Worm (Caenorhabditis elegans) whole organism, L2 larva: ENCODE results near the gene C10A4.4.

ENCODE experiments used
- C34F6.9 ChIP-seq: fragments of 150-350 bp; optimal IDR thresholded peaks from 2 replicates; lab custom pipeline; 2014; ENCODE audit warnings: missing biosample characterization, missing genetic modification characterization
- R02D3.7 ChIP-seq: fragments of 150-350 bp; optimal IDR thresholded peaks from 2 replicates; lab custom pipeline; 2014; ENCODE audit warnings: missing biosample characterization, missing genetic modification characterization
- ZK546.5 ChIP-seq: sonication (generic microtip); optimal IDR thresholded peaks from 2 replicates; lab custom pipeline; 2017; ENCODE audit warnings: missing biosample characterization, missing genetic modification characterization
- aly-2 ChIP-seq: fragments of 150-350 bp; optimal IDR thresholded peaks from 2 replicates; lab custom pipeline; 2014; ENCODE audit warnings: missing biosample characterization, missing genetic modification characterization
- ama-1 ChIP-seq: fragments of 150-350 bp; optimal IDR thresholded peaks from 2 replicates; lab custom pipeline; 2018; ENCODE audit warnings: inconsistent platforms
- blmp-1 ChIP-seq: sonication (generic microtip); optimal IDR thresholded peaks from 2 replicates; lab custom pipeline; 2017; ENCODE audit warnings: missing genetic modification characterization, mild to moderate bottlenecking, missing compliant biosample characterization, antibody characterized with exemption, moderate library complexity; ENCODE audit not compliant: insufficient read depth
- ceh-16 ChIP-seq: fragments of 150-350 bp; optimal IDR thresholded peaks from 2 replicates; lab custom pipeline; 2014; ENCODE audit warnings: missing biosample characterization, missing genetic modification characterization
- ceh-82 ChIP-seq: fragments of 150-350 bp; optimal IDR thresholded peaks from 2 replicates; lab custom pipeline; 2014; ENCODE audit warnings: missing biosample characterization, missing genetic modification characterization
- crh-2 ChIP-seq: sonication (generic microtip); optimal IDR thresholded peaks from 2 replicates; lab custom pipeline; 2017; ENCODE audit warnings: missing biosample characterization, missing genetic modification characterization
- egl-27 ChIP-seq: sonication (generic microtip); optimal IDR thresholded peaks from 3 replicates; lab custom pipeline; 2017; ENCODE audit warnings: missing biosample characterization, missing genetic modification reagents, missing genetic modification characterization
- elt-1 ChIP-seq: fragments of 150-350 bp; optimal IDR thresholded peaks from 2 replicates; lab custom pipeline; 2014; ENCODE audit warnings: missing biosample characterization, missing genetic modification characterization
- fos-1 ChIP-seq: fragments of 150-350 bp; optimal IDR thresholded peaks from 2 replicates; lab custom pipeline; 2014; ENCODE audit warnings: missing biosample characterization, missing genetic modification characterization
- gmeb-1 ChIP-seq: fragments of 150-350 bp; optimal IDR thresholded peaks from 2 replicates; lab custom pipeline; 2014; ENCODE audit warnings: missing biosample characterization, missing genetic modification characterization
- lin-13 ChIP-seq: fragments of 150-350 bp; optimal IDR thresholded peaks from 2 replicates; lab custom pipeline; 2014; ENCODE audit warnings: missing biosample characterization, missing genetic modification reagents, missing genetic modification characterization
- lsy-2 ChIP-seq, 2 experiments: fragments of 150-350 bp in 1 of 2; sonication (generic microtip) in 1 of 2; optimal IDR thresholded peaks; 2 replicates each; lab custom pipeline; 2014 to 2017; ENCODE audit warnings: missing biosample characterization in 2 of 2, missing genetic modification characterization in 2 of 2
- mab-5 ChIP-seq: fragments of 150-350 bp; optimal IDR thresholded peaks from 2 replicates; lab custom pipeline; 2014; ENCODE audit warnings: missing biosample characterization, missing genetic modification characterization
- mbf-1 ChIP-seq: sonication (generic microtip); optimal IDR thresholded peaks from 2 replicates; lab custom pipeline; 2017; ENCODE audit warnings: missing biosample characterization, missing genetic modification characterization
- nhr-10 ChIP-seq: sonication (generic microtip); optimal IDR thresholded peaks from 2 replicates; lab custom pipeline; 2017; ENCODE audit warnings: missing biosample characterization, missing genetic modification characterization
- nhr-11 ChIP-seq: fragments of 150-350 bp; optimal IDR thresholded peaks from 2 replicates; lab custom pipeline; 2014; ENCODE audit warnings: missing biosample characterization, missing genetic modification characterization
- nhr-12 ChIP-seq: fragments of 150-350 bp; optimal IDR thresholded peaks from 2 replicates; lab custom pipeline; 2014; ENCODE audit warnings: missing biosample characterization, missing genetic modification characterization
- nhr-129 ChIP-seq: fragments of 150-350 bp; optimal IDR thresholded peaks from 2 replicates; lab custom pipeline; 2014; ENCODE audit warnings: missing biosample characterization, missing genetic modification characterization
- nhr-21 ChIP-seq: fragments of 150-350 bp; optimal IDR thresholded peaks from 2 replicates; lab custom pipeline; 2014; ENCODE audit warnings: missing biosample characterization, missing genetic modification characterization
- nhr-23 ChIP-seq: fragments of 150-350 bp; optimal IDR thresholded peaks from 2 replicates; lab custom pipeline; 2014; ENCODE audit warnings: missing biosample characterization, missing genetic modification reagents, missing genetic modification characterization
- nhr-237 ChIP-seq: fragments of 150-350 bp; optimal IDR thresholded peaks from 2 replicates; lab custom pipeline; 2014; ENCODE audit warnings: missing biosample characterization, missing genetic modification characterization
- nhr-25 ChIP-seq: fragments of 150-350 bp; sonication (generic microtip); optimal IDR thresholded peaks from 3 replicates; lab custom pipeline; 2014; ENCODE audit warnings: missing biosample characterization, missing genetic modification characterization
- nhr-77 ChIP-seq: fragments of 150-350 bp; optimal IDR thresholded peaks from 2 replicates; lab custom pipeline; 2014; ENCODE audit warnings: missing biosample characterization, missing genetic modification characterization
- peb-1 ChIP-seq: fragments of 150-350 bp; optimal IDR thresholded peaks from 2 replicates; lab custom pipeline; 2014; ENCODE audit warnings: missing biosample characterization, missing genetic modification characterization
- sem-4 ChIP-seq: fragments of 150-350 bp; optimal IDR thresholded peaks from 2 replicates; lab custom pipeline; 2014; ENCODE audit warnings: missing biosample characterization, missing genetic modification reagents, missing genetic modification characterization
- sma-3 ChIP-seq: sonication (generic microtip); optimal IDR thresholded peaks from 2 replicates; lab custom pipeline; 2016; ENCODE audit warnings: missing genetic modification reagents, missing genetic modification characterization, missing compliant biosample characterization
- sma-9 ChIP-seq, 2 experiments: fragments of 150-350 bp in 1 of 2; sonication (generic microtip) in 1 of 2; optimal IDR thresholded peaks; 2 replicates each; lab custom pipeline; 2014 to 2016; ENCODE audit warnings: missing genetic modification characterization in 2 of 2, mild to moderate bottlenecking in 1 of 2, missing biosample characterization in 1 of 2, missing compliant biosample characterization in 1 of 2, missing genetic modification reagents in 1 of 2, moderate library complexity in 1 of 2
- snpc-4 ChIP-seq: fragments of 150-350 bp; optimal IDR thresholded peaks from 2 replicates; lab custom pipeline; 2014; ENCODE audit warnings: missing biosample characterization, missing genetic modification characterization
- unc-39 ChIP-seq: fragments of 150-350 bp; optimal IDR thresholded peaks from 2 replicates; lab custom pipeline; 2014; ENCODE audit warnings: missing biosample characterization, missing genetic modification characterization
- unc-55 ChIP-seq: fragments of 150-350 bp; sonication (generic microtip); optimal IDR thresholded peaks from 3 replicates; lab custom pipeline; 2014; ENCODE audit warnings: missing biosample characterization, missing genetic modification reagents, missing genetic modification characterization
- unc-62 ChIP-seq: fragments of 150-350 bp; optimal IDR thresholded peaks from 2 replicates; lab custom pipeline; 2014; ENCODE audit warnings: missing biosample characterization, missing genetic modification reagents, missing genetic modification characterization
- zag-1 ChIP-seq: fragments of 150-350 bp; optimal IDR thresholded peaks from 2 replicates; lab custom pipeline; 2014; ENCODE audit warnings: missing biosample characterization, missing genetic modification characterization
- ztf-11 ChIP-seq: sonication (generic microtip); optimal IDR thresholded peaks from 2 replicates; lab custom pipeline; 2017; ENCODE audit warnings: missing biosample characterization, missing genetic modification characterization
- ztf-4 ChIP-seq: fragments of 150-350 bp; optimal IDR thresholded peaks from 2 replicates; lab custom pipeline; 2014; ENCODE audit warnings: missing biosample characterization, missing genetic modification characterization

Gene C10A4.4

ce11 chrX:7442477-7442876 is 41.6 kb downstream of the C10A4.4 start, which contains the start of gene acl-12:
Gene acl-12 (minus strand): TSS chrX:7442577.
- peak; percentile 39 for TF ChIP-seq unc-55 (GFP tag; lab: Kevin White, UChicago)
- no peak for TF ChIP-seq elt-1 (tag; lab: Kevin White, UChicago)
- peak; percentile 12 for TF ChIP-seq nhr-129 (tag; lab: Kevin White, UChicago)

- peak; percentile 34 for TF ChIP-seq fos-1 (tag; lab: Kevin White, UChicago)
- TF ChIP-seq mbf-1 (tag; lab: Kevin White, UChicago) = no peak
- TF ChIP-seq ama-1 (lab: Kevin White, UChicago) = no peak
- peak; percentile 4 for TF ChIP-seq crh-2 (tag; lab: Kevin White, UChicago)
- TF ChIP-seq unc-39 = no peak
- no peak for TF ChIP-seq unc-62 (GFP tag; lab: Kevin White, UChicago)
- TF ChIP-seq sma-3 (GFP tag; lab: Kevin White, UChicago) = no peak
- TF ChIP-seq zag-1 (tag; lab: Kevin White, UChicago) = no peak
- TF ChIP-seq C34F6.9 = no peak
- TF ChIP-seq sma-9 (GFP tag; optimal IDR thresholded peaks at IDR 0.05; lab: Kevin White, UChicago) = peak; percentile 41
- no peak for TF ChIP-seq sma-9 (tag; optimal IDR thresholded peaks at IDR 0.05; lab: Kevin White, UChicago)
- TF ChIP-seq R02D3.7 (tag; lab: Kevin White, UChicago) = no peak
- no peak for TF ChIP-seq nhr-23 (tag; lab: Kevin White, UChicago)
- no peak for TF ChIP-seq nhr-237 (tag; lab: Kevin White, UChicago)
- no peak for TF ChIP-seq nhr-21 (tag; lab: Kevin White, UChicago)
- no peak for TF ChIP-seq nhr-25 (tag; lab: Kevin White, UChicago)
- TF ChIP-seq peb-1 (tag; lab: Kevin White, UChicago) = no peak
- no peak for TF ChIP-seq nhr-77
- no peak for TF ChIP-seq sem-4 (tag; lab: Kevin White, UChicago)
- no peak for TF ChIP-seq gmeb-1
- no peak for TF ChIP-seq nhr-10
- no peak for TF ChIP-seq egl-27
- TF ChIP-seq ztf-11 = no peak
- no peak for TF ChIP-seq ceh-16 (tag; lab: Kevin White, UChicago)
- no peak for TF ChIP-seq ztf-4 (tag; lab: Kevin White, UChicago)
- no peak for TF ChIP-seq nhr-11 (tag; lab: Kevin White, UChicago)
- no peak for TF ChIP-seq ZK546.5 (tag; lab: Kevin White, UChicago)
- TF ChIP-seq elt-1 (tag; lab: Kevin White, UChicago) = no peak
- no peak for TF ChIP-seq unc-55 (GFP tag; lab: Kevin White, UChicago)
- TF ChIP-seq blmp-1 (tag; lab: Kevin White, UChicago) = no peak
- TF ChIP-seq nhr-129 (tag; lab: Kevin White, UChicago) = peak; percentile 32
- TF ChIP-seq nhr-12 (tag; lab: Kevin White, UChicago) = no peak
- TF ChIP-seq mab-5 (tag; lab: Kevin White, UChicago) = no peak
Observed at ce11 chrX:7445734-7446133, 44.8 kb downstream of the C10A4.4 start.

ce11 chrX:7446485-7446884 is 45.6 kb downstream of the C10A4.4 start:
- peak; percentile 21 for TF ChIP-seq sma-9 (GFP tag; optimal IDR thresholded peaks at IDR 0.05; lab: Kevin White, UChicago)
- no peak for TF ChIP-seq sma-9 (tag; optimal IDR thresholded peaks at IDR 0.05; lab: Kevin White, UChicago)
- no peak for TF ChIP-seq peb-1 (tag; lab: Kevin White, UChicago)

ce11 chrX:7447340-7447739 is 46.5 kb downstream of the C10A4.4 start:
- TF ChIP-seq ZK546.5 (tag; lab: Kevin White, UChicago) (no peak), nhr-11 (tag; lab: Kevin White, UChicago) (no peak), nhr-77 (no peak), ceh-82 (no peak), aly-2 (no peak), unc-39 (no peak), snpc-4 (no peak), egl-27 (no peak), lsy-2 (tag; optimal IDR thresholded peaks at IDR 0.05; lab: Kevin White, UChicago) (no peak), unc-55 (GFP tag; lab: Kevin White, UChicago) (no peak), crh-2 (tag; lab: Kevin White, UChicago) (no peak), mab-5 (tag; lab: Kevin White, UChicago) (no peak), nhr-129 (tag; lab: Kevin White, UChicago) (no peak), ceh-16 (tag; lab: Kevin White, UChicago) (no peak), lin-13 (GFP tag; lab: Kevin White, UChicago) (no peak)
